Worm (Caenorhabditis elegans) whole organism, dauer: ENCODE results near the gene rnf-5.

Source experiments
- unc-62 ChIP-seq: sonication (generic microtip); optimal IDR thresholded peaks from 2 replicates; lab custom pipeline; 2017; ENCODE audit warnings: missing biosample characterization, missing genetic modification reagents, missing genetic modification characterization

Gene rnf-5

DNA sequence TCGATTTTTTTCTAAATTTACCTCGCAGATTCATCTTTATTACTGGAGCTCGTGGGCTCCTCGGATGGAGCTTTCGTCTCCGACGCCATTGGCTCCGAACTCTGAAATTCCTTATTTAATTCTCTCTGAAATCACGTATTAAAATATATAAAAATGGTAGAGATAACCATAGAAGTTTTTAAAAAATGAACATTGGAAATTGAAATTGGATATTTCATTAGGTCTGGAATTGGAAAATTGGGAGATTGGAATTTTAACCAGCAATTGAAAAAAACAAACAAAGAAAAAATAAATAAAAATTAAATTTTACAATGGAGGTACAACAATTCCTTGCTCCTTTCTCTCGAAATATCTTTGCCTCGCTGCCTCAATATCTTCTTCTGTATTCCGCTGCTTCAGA, at the start of gene rnf-5:
rnf-5 (minus strand) TSS at position 101 of the 400 bp plus-strand sequence.
- TF ChIP-seq unc-62 (GFP tag; lab: Kevin White, UChicago): no peak

- TF ChIP-seq unc-62 (GFP tag; lab: Kevin White, UChicago): no peak
Measured at ce11 chrIII:4210661-4211060, 44.0 kb upstream of the rnf-5 start.

DNA sequence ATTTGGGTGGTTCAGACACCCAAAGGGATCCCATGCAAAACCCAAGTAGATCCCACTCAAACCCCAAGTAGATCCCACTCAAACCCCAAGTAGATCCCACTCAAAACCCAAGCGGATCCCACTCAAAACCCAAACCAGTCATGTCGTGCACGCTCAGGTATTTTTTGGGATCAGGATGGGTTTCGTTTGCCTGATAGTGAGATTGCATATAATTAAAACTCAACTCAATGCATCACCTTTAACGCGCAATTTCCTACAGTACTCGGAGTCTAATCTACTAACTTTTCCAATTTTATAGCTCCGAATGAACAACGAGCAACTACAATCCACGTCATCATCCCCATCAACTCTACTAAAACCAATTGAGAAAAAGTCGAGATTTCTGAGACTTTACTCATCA, 42.5 kb upstream of the rnf-5 start, which contains the start of gene phlp-2:
phlp-2 (plus strand) TSS at position 301 of the 400 bp plus-strand sequence.
- no peak for TF ChIP-seq unc-62 (GFP tag; lab: Kevin White, UChicago)

- TF ChIP-seq unc-62 (GFP tag; lab: Kevin White, UChicago): no peak
Measured at ce11 chrIII:4208210-4208609, 41.6 kb upstream of the rnf-5 start.

- TF ChIP-seq unc-62 (GFP tag; lab: Kevin White, UChicago): no peak
Measured at ce11 chrIII:4205751-4206327, 39.2 kb upstream of the rnf-5 start, which contains the start of gene R74.8. Gene R74.8, plus strand, starts transcription at chrIII:4206277.

ce11 chrIII:4204964-4205363, 38.3 kb upstream of the rnf-5 start:
- no peak for TF ChIP-seq unc-62 (GFP tag; lab: Kevin White, UChicago)

DNA sequence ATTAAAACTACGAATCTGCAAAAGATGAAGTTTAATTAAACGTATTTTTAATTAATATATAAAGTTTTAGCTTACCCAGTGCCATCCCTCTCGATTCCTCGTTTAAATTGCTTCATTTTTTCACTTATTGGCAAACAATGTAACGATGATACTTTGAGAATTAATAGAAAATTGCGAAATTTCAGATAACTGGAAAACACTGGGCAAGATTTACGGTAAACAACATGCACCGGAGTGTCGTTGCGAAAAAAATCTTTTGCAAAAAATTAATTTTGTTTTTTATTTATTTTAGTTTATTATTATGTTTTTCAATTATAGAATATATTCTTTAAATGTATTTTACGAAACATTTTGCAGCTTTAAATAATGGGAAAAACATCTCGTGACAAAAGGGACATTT, 37.4 kb upstream of the rnf-5 start, which contains the start of the genes pelo-1 and R74.7:
pelo-1 (minus strand) TSS at position 151 of the 400 bp plus-strand sequence.
R74.7 (plus strand) TSS at position 358 of the 400 bp plus-strand sequence.
- no peak for TF ChIP-seq unc-62 (GFP tag; lab: Kevin White, UChicago)

- TF ChIP-seq unc-62 (GFP tag; lab: Kevin White, UChicago): no peak
Measured at ce11 chrIII:4196988-4197384, 30.3 kb upstream of the rnf-5 start, which contains the start of gene asd-1. Gene asd-1, plus strand, starts transcription at chrIII:4197285.

DNA sequence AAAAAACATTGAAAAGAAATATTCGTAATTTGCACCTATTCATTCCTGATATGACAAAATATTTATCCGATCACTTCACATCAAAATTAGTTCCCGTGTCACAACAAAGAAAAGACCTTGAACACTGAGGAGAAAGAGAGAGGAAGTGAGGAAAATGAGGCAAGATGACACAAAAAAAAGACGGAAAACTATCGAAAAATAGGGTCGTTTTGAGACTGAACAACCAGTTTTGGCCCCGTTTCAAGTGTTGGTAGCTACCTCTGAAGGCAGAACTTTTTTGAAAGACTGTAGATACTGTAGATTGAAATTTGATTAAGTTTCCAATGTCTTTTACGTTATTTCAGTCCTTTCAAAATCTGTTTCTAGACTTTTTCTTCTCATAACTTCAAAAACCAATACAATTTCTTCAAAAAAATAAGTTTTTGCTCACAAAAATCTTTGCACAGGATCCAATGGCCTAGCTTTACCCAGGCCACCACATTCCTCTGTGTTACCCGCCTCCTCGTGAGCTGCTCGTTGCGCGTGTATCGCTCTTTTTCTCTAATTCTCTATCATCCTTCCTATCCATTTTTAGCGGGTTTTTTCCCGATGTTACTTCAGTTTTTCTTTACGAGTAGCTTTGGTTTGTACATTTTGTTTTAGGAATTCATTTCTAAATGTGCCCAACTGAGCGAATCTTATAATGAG, 29.8 kb upstream of the rnf-5 start:
- TF ChIP-seq unc-62 (GFP tag; lab: Kevin White, UChicago): no peak

DNA sequence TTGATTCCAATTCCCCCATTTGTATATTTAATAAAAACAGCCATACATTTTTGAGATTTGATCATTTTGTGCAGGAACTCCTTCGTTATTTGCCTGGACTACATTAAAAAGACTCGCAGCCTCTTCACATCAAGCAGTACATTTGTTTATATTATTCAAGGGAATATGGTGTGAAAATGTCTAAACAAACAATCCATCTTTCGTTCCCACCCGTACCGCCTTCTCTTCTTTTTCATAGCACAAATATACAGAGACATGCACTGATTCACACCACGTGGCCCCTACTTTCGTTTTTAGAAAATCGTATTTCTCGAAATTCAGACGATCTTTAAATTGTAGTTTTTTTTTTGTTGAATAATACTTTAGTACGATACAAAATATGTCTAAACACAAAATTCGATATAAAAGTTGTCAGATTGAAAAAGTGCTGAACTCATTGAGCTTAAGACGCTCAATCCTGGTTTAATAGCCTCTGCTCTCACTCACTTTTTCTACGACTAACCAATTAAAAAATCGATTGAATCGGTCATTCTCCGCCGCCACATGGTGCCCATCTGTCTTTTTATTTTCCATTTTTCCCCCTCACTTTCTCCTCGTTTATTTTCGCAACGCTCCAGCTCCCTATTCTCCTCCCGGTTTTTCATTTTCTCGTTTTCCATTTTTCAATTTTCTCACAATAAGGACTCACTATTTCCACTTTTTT, 28.8 kb upstream of the rnf-5 start:
- TF ChIP-seq unc-62 (GFP tag; lab: Kevin White, UChicago): no peak

- no peak for TF ChIP-seq unc-62 (GFP tag; lab: Kevin White, UChicago)
Measured at ce11 chrIII:4194349-4195110, 27.9 kb upstream of the rnf-5 start.

- no peak for TF ChIP-seq unc-62 (GFP tag; lab: Kevin White, UChicago)
Measured at ce11 chrIII:4193659-4194103, 27.0 kb upstream of the rnf-5 start, which contains the start of gene xbp-1. Gene xbp-1, plus strand, starts transcription at chrIII:4193809.

DNA sequence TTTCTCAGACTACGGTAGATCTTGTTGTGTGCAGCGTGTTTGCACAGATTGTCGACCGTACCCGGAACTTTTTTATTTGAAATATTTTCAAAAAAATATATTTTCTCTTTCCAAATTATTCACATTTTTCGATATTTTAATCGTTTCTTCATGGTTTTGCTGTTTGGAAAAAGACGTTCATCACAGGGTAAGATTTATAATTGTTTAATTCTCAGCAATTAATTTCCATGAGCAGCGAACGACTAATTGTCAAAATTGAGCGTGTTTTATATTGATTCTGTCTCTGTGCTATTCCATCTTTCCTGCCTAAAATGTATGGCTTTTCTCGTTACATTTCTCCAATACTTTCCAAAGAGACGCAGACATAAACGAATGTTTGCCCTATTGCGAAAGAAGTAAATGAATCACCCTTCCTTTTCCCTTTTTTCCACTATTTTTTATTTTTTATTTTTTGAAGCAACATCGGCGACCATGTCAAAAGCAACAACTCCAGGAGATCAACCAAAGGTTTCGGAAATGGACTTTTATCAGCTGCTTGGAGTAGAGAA, 24.5 kb upstream of the rnf-5 start, which contains the start of gene dnj-16:
dnj-16 (plus strand) TSS at position 51 of the 548 bp plus-strand sequence.
- no peak for TF ChIP-seq unc-62 (GFP tag; lab: Kevin White, UChicago)

ce11 chrIII:4190241-4190640, 23.6 kb upstream of the rnf-5 start, which contains the start of gene spp-28:
Gene spp-28, minus strand, starts transcription at chrIII:4190341.
- no peak for TF ChIP-seq unc-62 (GFP tag; lab: Kevin White, UChicago)

- TF ChIP-seq unc-62 (GFP tag; lab: Kevin White, UChicago): no peak
Measured at ce11 chrIII:4189602-4190001, 23.0 kb upstream of the rnf-5 start.
